Worm (Caenorhabditis elegans): Measurements from ENCODE around the gene col-17.

The col-17 gene

ce11 chrII:4904277-4904676 is 36.9 kb upstream of the col-17 start (continued):
- TF ChIP-seq nhr-20 (tag; optimal IDR thresholded peaks at IDR 0.05) (peak; percentile 80), unc-98 (GFP tag; IDR thresholded peaks at IDR 0.05) (no peak), C16A3.4 (tag; optimal IDR thresholded peaks at IDR 0.05) (peak; percentile 51), fkh-8 (tag; optimal IDR thresholded peaks at IDR 0.05) (peak; percentile 65), isw-1 (GFP tag; IDR thresholded peaks at IDR 0.05) (peak; percentile 72), nhr-28 (tag; optimal IDR thresholded peaks at IDR 0.05) (no peak), fkh-4 (tag; optimal IDR thresholded peaks at IDR 0.05; ENCODE audit: borderline replicate concordance) (no peak), irx-1 (tag; optimal IDR thresholded peaks at IDR 0.05) (no peak), fkh-10 (GFP tag; optimal IDR thresholded peaks at IDR 0.05) (peak; percentile 23), jun-1 (tag; optimal IDR thresholded peaks at IDR 0.05) (peak; percentile 56), sptf-1 (tag; optimal IDR thresholded peaks at IDR 0.05) (no peak), ama-1 (optimal IDR thresholded peaks at IDR 0.05) (no peak), nhr-85 (tag) (no peak), blmp-1 (tag; optimal IDR thresholded peaks at IDR 0.05) (peak; percentile 48), nhr-90 (tag; optimal IDR thresholded peaks at IDR 0.05; ENCODE audit: poor library complexity) (no peak), efl-3 (GFP tag; optimal IDR thresholded peaks at IDR 0.05) (no peak), ceh-88 (GFP tag; IDR thresholded peaks at IDR 0.05) (no peak), fos-1 (tag; optimal IDR thresholded peaks at IDR 0.05) (peak; percentile 41), mab-9 (GFP tag; IDR thresholded peaks at IDR 0.05) (no peak), xbp-1 (tag; optimal IDR thresholded peaks at IDR 0.05) (peak; percentile 65), egl-13 (tag; optimal IDR thresholded peaks at IDR 0.05) (peak; percentile 4), elt-2 (tag; optimal IDR thresholded peaks at IDR 0.05) (peak; percentile 23), ceh-63 (GFP tag; optimal IDR thresholded peaks at IDR 0.05) (no peak), nhr-12 (tag; optimal IDR thresholded peaks at IDR 0.05) (no peak), unc-30 (tag; optimal IDR thresholded peaks at IDR 0.05) (no peak), nhr-71 (tag; optimal IDR thresholded peaks at IDR 0.05) (peak; percentile 80), C04F5.9 (tag; optimal IDR thresholded peaks at IDR 0.05) (no peak), hpl-2 (GFP tag; optimal IDR thresholded peaks at IDR 0.05) (no peak), elt-3 (tag; optimal IDR thresholded peaks at IDR 0.05) (peak in 1 of 6 experiments; percentile 24), nhr-19 (GFP tag; conservative IDR thresholded peaks at IDR 0.05) (peak; percentile 61), ztf-11 (tag; optimal IDR thresholded peaks at IDR 0.05) (no peak), sox-4 (tag; optimal IDR thresholded peaks at IDR 0.05) (no peak), unc-86 (tag; optimal IDR thresholded peaks at IDR 0.05) (peak; percentile 40), pax-3 (tag; optimal IDR thresholded peaks at IDR 0.05) (no peak), lir-3 (tag; optimal IDR thresholded peaks at IDR 0.05; ENCODE audit: poor library complexity) (peak; percentile 35), Y116A8C.19 (tag; optimal IDR thresholded peaks at IDR 0.05; ENCODE audit: borderline replicate concordance) (no peak), vab-15 (tag; optimal IDR thresholded peaks at IDR 0.05) (no peak), sup-37 (GFP tag; optimal IDR thresholded peaks at IDR 0.05) (no peak), egl-27 (tag; optimal IDR thresholded peaks at IDR 0.05) (no peak), aha-1 (tag; optimal IDR thresholded peaks at IDR 0.05) (no peak), swsn-7 (tag; optimal IDR thresholded peaks at IDR 0.05) (peak; percentile 60), tbx-2 (tag; optimal IDR thresholded peaks at IDR 0.05) (peak; percentile 67), mdl-1 (tag; optimal IDR thresholded peaks at IDR 0.05) (peak in 1 of 2 experiments; percentile 77), ztf-4 (tag; optimal IDR thresholded peaks at IDR 0.05) (peak; percentile 32), pag-3 (tag; optimal IDR thresholded peaks at IDR 0.05; ENCODE audit: borderline replicate concordance, insufficient read depth) (no peak), nhr-237 (tag; optimal IDR thresholded peaks at IDR 0.05) (no peak), ets-5 (GFP tag; IDR thresholded peaks at IDR 0.05) (no peak), C34B4.2 (tag; optimal IDR thresholded peaks at IDR 0.05) (no peak), snu-23 (GFP tag; optimal IDR thresholded peaks at IDR 0.05) (peak; percentile 77), dpl-1 (GFP tag; optimal IDR thresholded peaks at IDR 0.05) (peak; percentile 38 to 74 (median 70)), lin-13 (GFP tag; optimal IDR thresholded peaks at IDR 0.05) (peak; percentile 34)

All from whole organism, L1 larva.